Fruit fly (Drosophila melanogaster): ENCODE results near the gene Spn28Da.

dm6 chr2L:7899949-7900348 lies 11.0 kb upstream of the Spn28Da start:
- TF ChIP-seq psq (optimal IDR thresholded peaks at IDR 0.05) = no peak
- no peak for TF ChIP-seq CG8478 (optimal IDR thresholded peaks at IDR 0.05)
- TF ChIP-seq pan (optimal IDR thresholded peaks at IDR 0.05) = no peak
- no peak for TF ChIP-seq usp (GFP tag; optimal IDR thresholded peaks at IDR 0.05)
